Worm (Caenorhabditis elegans): ENCODE measurements around the gene nhr-147.

DNA sequence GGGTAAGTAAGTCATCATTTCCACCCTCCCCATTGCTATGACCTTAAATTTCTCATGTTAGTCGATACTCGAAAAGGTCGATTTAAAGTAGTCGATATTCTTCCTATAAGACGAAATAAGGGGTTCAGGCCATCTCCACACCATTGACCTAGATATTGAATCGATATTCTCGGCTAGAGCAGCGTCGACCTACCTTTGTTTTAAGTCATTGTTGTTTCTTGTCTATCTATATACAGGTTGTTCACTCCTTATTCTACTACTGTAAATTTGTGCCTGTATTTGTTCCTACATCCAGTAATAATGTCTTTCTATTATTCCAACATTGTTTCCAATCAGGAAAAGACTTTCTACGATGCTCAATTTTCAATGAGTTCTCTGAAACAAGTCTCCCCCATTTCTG, 18.7 kb upstream of the nhr-147 start, which contains the start of gene F10G2.4:
- TF ChIP-seq tbx-2 (tag; optimal IDR thresholded peaks at IDR 0.05) (no peak), C34B4.2 (tag; optimal IDR thresholded peaks at IDR 0.05) (no peak), unc-86 (tag; optimal IDR thresholded peaks at IDR 0.05) (no peak), unc-62 (GFP tag; optimal IDR thresholded peaks at IDR 0.05) (no peak), nhr-11 (tag; optimal IDR thresholded peaks at IDR 0.05) (no peak), fkh-4 (tag; optimal IDR thresholded peaks at IDR 0.05; ENCODE audit: borderline replicate concordance) (no peak), mep-1 (tag; optimal IDR thresholded peaks at IDR 0.05) (no peak)
